Worm (Caenorhabditis elegans): ENCODE data around the gene dop-6.

dop-6 gene

DNA sequence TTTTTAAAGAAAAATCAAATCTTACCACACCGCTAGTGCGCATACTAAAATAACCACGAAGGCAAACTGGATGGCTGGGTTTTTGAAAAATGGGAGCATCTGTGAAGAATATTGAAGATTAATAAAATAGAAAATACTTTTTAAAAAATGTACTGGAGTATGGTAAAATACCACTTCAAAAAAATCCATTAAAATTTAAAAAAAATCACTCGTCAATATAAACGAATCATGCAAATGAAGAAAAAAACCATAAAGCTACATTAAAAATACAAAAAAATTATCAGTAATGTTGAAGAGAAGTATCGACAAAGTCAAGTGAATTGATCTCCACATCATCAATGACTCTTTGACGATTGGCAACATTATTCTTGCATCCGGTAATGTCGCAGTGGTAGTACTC, 50.1 kb downstream of the dop-6 start, which contains the start of gene R160.5:
Gene R160.5, minus strand, starts transcription at position 101 of the 400 bp plus-strand sequence.
- no peak for TF ChIP-seq ref-2 (tag; optimal IDR thresholded peaks at IDR 0.05)
- no peak for TF ChIP-seq hlh-30 (tag; optimal IDR thresholded peaks at IDR 0.05; ENCODE audit: insufficient read depth)
- no peak for TF ChIP-seq ama-1 (optimal IDR thresholded peaks at IDR 0.05)
- no peak for TF ChIP-seq K02D7.2 (tag; optimal IDR thresholded peaks at IDR 0.05)
- no peak for TF ChIP-seq rnt-1 (tag; optimal IDR thresholded peaks at IDR 0.05)

DNA sequence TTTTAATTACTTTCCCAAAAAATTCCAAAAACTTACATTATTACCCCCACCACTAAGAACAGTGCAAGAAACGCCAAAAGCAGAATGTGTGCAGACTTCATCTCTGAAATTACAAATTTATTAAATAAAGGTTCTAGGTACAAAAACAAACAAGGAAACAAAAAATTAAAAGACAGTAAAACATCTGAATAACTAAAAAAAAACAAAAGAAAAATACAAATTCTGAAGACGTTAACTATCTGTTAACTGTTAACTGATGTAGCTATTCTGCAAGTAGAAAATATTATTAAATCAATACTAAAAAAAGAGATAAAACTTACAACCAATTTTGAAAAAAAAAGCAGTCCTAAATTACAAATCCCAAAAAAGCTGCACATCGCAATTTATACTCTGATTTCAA, 50.8 kb downstream of the dop-6 start, which contains the start of gene R160.13:
Gene R160.13, minus strand, starts transcription at position 101 of the 400 bp plus-strand sequence.
- TF ChIP-seq zip-5 (tag; optimal IDR thresholded peaks at IDR 0.05) (no peak), tbx-2 (tag; optimal IDR thresholded peaks at IDR 0.05) (no peak), eyg-1 (tag; optimal IDR thresholded peaks at IDR 0.05) (no peak), lin-11 (tag; optimal IDR thresholded peaks at IDR 0.05) (no peak), pros-1 (tag; optimal IDR thresholded peaks at IDR 0.05) (no peak), dve-1 (tag; optimal IDR thresholded peaks at IDR 0.05) (no peak), pha-2 (tag; optimal IDR thresholded peaks at IDR 0.05) (no peak), syd-9 (tag; optimal IDR thresholded peaks at IDR 0.05) (no peak), hlh-8 (tag; optimal IDR thresholded peaks at IDR 0.05) (no peak)

DNA sequence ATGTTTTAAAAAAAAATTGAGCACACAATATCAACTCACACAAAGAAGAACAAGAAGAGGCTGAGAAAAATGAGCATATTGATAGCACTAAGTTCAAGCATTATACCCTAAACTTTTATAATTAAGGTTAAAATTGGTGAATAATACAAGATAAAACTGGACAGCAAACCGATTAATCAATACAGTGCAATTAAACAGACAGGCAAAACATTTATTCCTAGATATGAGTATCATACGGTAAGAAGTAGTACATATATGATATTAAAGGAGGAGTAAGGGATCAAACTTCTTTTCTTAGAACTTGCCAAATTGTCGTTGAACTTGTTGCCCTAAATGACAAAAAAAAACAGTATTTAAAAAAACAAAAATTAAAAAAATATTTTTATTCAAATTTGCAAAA, 51.3 kb downstream of the dop-6 start, which contains the start of gene R160.14:
Gene R160.14, minus strand, starts transcription at position 101 of the 400 bp plus-strand sequence.
- TF ChIP-seq tbx-2 (tag; optimal IDR thresholded peaks at IDR 0.05) (no peak), hlh-30 (tag; optimal IDR thresholded peaks at IDR 0.05; ENCODE audit: insufficient read depth) (no peak), F13H6.1 (tag; optimal IDR thresholded peaks at IDR 0.05) (no peak), npax-4 (tag; optimal IDR thresholded peaks at IDR 0.05) (no peak), fkh-10 (GFP tag; optimal IDR thresholded peaks at IDR 0.05) (no peak), ztf-16 (tag; optimal IDR thresholded peaks at IDR 0.05) (no peak), zip-5 (tag; optimal IDR thresholded peaks at IDR 0.05) (no peak), pag-3 (tag; optimal IDR thresholded peaks at IDR 0.05; ENCODE audit: borderline replicate concordance) (no peak), eyg-1 (tag; optimal IDR thresholded peaks at IDR 0.05) (no peak), ama-1 (optimal IDR thresholded peaks at IDR 0.05) (no peak), ceh-6 (GFP tag; optimal IDR thresholded peaks at IDR 0.05) (no peak), ceh-2 (tag; optimal IDR thresholded peaks at IDR 0.05) (no peak), sox-4 (tag; optimal IDR thresholded peaks at IDR 0.05) (no peak), ceh-22 (tag; optimal IDR thresholded peaks at IDR 0.05) (no peak), ceh-31 (tag; optimal IDR thresholded peaks at IDR 0.05) (no peak), odd-2 (tag; optimal IDR thresholded peaks at IDR 0.05) (no peak), pros-1 (tag; optimal IDR thresholded peaks at IDR 0.05) (no peak)

DNA sequence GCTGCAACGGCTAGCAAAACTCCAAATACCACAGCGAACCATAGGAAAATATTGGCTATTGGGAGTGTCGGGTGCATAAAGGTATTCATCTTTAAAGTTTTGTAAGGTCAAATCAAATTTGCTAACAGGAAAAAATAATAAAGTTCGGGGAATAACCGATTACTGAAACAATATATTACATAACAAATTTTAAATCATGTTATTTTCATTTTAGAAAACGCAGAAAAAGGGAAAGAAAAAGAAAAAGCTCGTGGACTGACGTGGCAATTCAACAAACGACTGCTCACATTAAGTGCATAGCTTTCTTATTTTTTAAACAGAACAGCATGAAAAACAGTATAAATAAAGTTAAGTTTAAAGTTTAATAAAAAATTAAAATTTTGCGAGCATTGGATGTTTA, 52.5 kb downstream of the dop-6 start, which contains the start of gene R160.6:
Gene R160.6, minus strand, starts transcription at position 101 of the 400 bp plus-strand sequence.
- TF ChIP-seq hlh-13 (GFP tag; optimal IDR thresholded peaks at IDR 0.05) (no peak), ref-2 (tag; optimal IDR thresholded peaks at IDR 0.05) (no peak), pha-4 (tag; optimal IDR thresholded peaks at IDR 0.05) (no peak), ceh-48 (tag; optimal IDR thresholded peaks at IDR 0.05) (no peak), T23F11.4 (GFP tag; optimal IDR thresholded peaks at IDR 0.05) (no peak), C08G9.2 (tag; optimal IDR thresholded peaks at IDR 0.05) (no peak), ttx-3 (tag; optimal IDR thresholded peaks at IDR 0.05) (no peak), zip-5 (tag; optimal IDR thresholded peaks at IDR 0.05) (no peak), pat-9 (tag; optimal IDR thresholded peaks at IDR 0.05) (no peak), ceh-14 (tag; optimal IDR thresholded peaks at IDR 0.05) (no peak)

DNA sequence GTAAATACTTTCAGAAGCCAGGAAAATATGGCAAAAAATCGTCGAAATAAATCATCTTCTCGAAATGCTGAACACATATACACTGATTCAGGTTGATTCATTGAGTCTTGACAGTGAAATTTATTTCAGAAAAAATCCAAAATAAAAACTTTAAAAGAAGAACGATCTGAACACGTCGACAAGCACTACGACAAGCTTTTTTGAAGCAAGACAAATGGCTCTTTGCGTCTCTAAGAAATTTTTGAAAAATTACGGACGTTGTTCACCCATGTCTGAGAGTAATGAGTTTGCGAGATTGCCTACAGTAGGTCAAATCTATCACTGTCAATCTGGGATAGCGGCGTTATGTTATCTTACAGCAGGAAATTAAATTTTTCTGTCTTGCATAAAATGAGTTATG, 56.1 kb downstream of the dop-6 start, which contains the start of gene R160.2:
Gene R160.2, minus strand, starts transcription at position 101 of the 400 bp plus-strand sequence.
- no peak for TF ChIP-seq K09A11.1 (tag; optimal IDR thresholded peaks at IDR 0.05; ENCODE audit: insufficient read depth)
- TF ChIP-seq hlh-15 (tag; optimal IDR thresholded peaks at IDR 0.05), result no peak
- TF ChIP-seq tbx-7 (tag; optimal IDR thresholded peaks at IDR 0.05), result no peak
- no peak for TF ChIP-seq K02D7.2 (tag; optimal IDR thresholded peaks at IDR 0.05)
- no peak for TF ChIP-seq hlh-13 (GFP tag; optimal IDR thresholded peaks at IDR 0.05)
- TF ChIP-seq ceh-9 (tag; optimal IDR thresholded peaks at IDR 0.05), result no peak
- no peak for TF ChIP-seq ceh-30 (tag; optimal IDR thresholded peaks at IDR 0.05)
- TF ChIP-seq ceh-45 (GFP tag; IDR thresholded peaks at IDR 0.05), result no peak
- no peak for TF ChIP-seq ceh-2 (tag; optimal IDR thresholded peaks at IDR 0.05)

Measured in whole organism, late embryonic.